Fruit fly (Drosophila melanogaster) whole organism, embryonic: Measurements from ENCODE around the gene Sf3a2.
A peak's percentile ranks its signal among the peaks of the same experiment; 100 is the strongest.

Source experiments
- Ada2b ChIP-seq: fragments of 200-800 bp; sonication (Bioruptor generic); IDR thresholded peaks from 2 replicates; pipeline ENCODE4 v1.3.6; 2022; ENCODE audit warnings: missing biosample characterization, missing genetic modification characterization
- B-H2 ChIP-seq: fragments of 200-800 bp; sonication (Bioruptor generic); optimal IDR thresholded peaks from 2 replicates; lab custom pipeline; 2018; ENCODE audit warnings: missing biosample characterization, mild to moderate bottlenecking, missing genetic modification characterization
- BEAF-32 ChIP-seq: fragments of 200-800 bp; sonication (Bioruptor generic); optimal IDR thresholded peaks from 3 replicates; lab custom pipeline; 2017; ENCODE audit warnings: missing biosample characterization, missing genetic modification characterization, mild to moderate bottlenecking, moderate library complexity, missing genetic modification reagents
- CG10543 ChIP-seq: fragments of 200-800 bp; sonication (Bioruptor generic); optimal IDR thresholded peaks from 3 replicates; lab custom pipeline; 2017; ENCODE audit warnings: missing biosample characterization, mild to moderate bottlenecking, missing genetic modification characterization, moderate library complexity
- CG11093 ChIP-seq: fragments of 200-800 bp; sonication (Bioruptor generic); IDR thresholded peaks from 3 replicates; pipeline ENCODE4 v1.3.6; 2022; ENCODE audit warnings: missing biosample characterization, missing genetic modification characterization
- CG12071 ChIP-seq: fragments of 200-800 bp; sonication (Bioruptor generic); optimal IDR thresholded peaks from 3 replicates; lab custom pipeline; 2018; ENCODE audit warnings: missing biosample characterization, mild to moderate bottlenecking, missing genetic modification characterization
- CG12744 ChIP-seq: fragments of 200-800 bp; sonication (Bioruptor generic); optimal IDR thresholded peaks from 2 replicates; lab custom pipeline; 2016; ENCODE audit warnings: missing biosample characterization, missing genetic modification characterization
- CG13894 ChIP-seq: fragments of 200-800 bp; sonication (Bioruptor generic); optimal IDR thresholded peaks from 3 replicates; lab custom pipeline; 2018; ENCODE audit warnings: missing biosample characterization, mild to moderate bottlenecking, missing genetic modification characterization, moderate library complexity
- CG14014 ChIP-seq: fragments of 200-800 bp; sonication (Bioruptor generic); IDR thresholded peaks from 2 replicates; pipeline ENCODE4 v1.3.6; 2022; ENCODE audit warnings: missing biosample characterization, missing genetic modification characterization
- CG1529 ChIP-seq: fragments of 200-800 bp; sonication (Bioruptor generic); optimal IDR thresholded peaks from 3 replicates; lab custom pipeline; 2018; ENCODE audit warnings: missing biosample characterization, missing genetic modification characterization
- CG15601 ChIP-seq: fragments of 200-800 bp; sonication (Bioruptor generic); optimal IDR thresholded peaks from 3 replicates; lab custom pipeline; 2019; ENCODE audit warnings: missing biosample characterization, mild to moderate bottlenecking, missing genetic modification characterization, moderate library complexity
- CG17568 ChIP-seq: fragments of 200-800 bp; sonication (Bioruptor generic); optimal IDR thresholded peaks from 2 replicates; lab custom pipeline; 2018; ENCODE audit warnings: missing biosample characterization, mild to moderate bottlenecking, missing genetic modification characterization, moderate library complexity
- CG18599 ChIP-seq: fragments of 200-800 bp; sonication (Bioruptor generic); optimal IDR thresholded peaks from 3 replicates; lab custom pipeline; 2017; ENCODE audit warnings: missing biosample characterization, missing genetic modification characterization, mild to moderate bottlenecking, moderate library complexity, missing genetic modification reagents
- CG2678 ChIP-seq: fragments of 200-800 bp; sonication (Bioruptor generic); optimal IDR thresholded peaks from 3 replicates; lab custom pipeline; 2019; ENCODE audit warnings: missing biosample characterization, mild to moderate bottlenecking, missing genetic modification characterization, moderate library complexity
- CG34224 ChIP-seq: fragments of 200-800 bp; sonication (Bioruptor generic); IDR thresholded peaks from 3 replicates; pipeline ENCODE4 v1.3.6; 2022; ENCODE audit warnings: missing biosample characterization, missing genetic modification characterization; ENCODE audit not compliant: partially characterized antibody
- CG4424 ChIP-seq: fragments of 200-800 bp; sonication (Bioruptor generic); optimal IDR thresholded peaks from 3 replicates; lab custom pipeline; 2016; ENCODE audit warnings: missing biosample characterization, missing genetic modification characterization
- CG6813 ChIP-seq: fragments of 200-800 bp; sonication (Bioruptor generic); optimal IDR thresholded peaks from 2 replicates; lab custom pipeline; 2017; ENCODE audit warnings: missing biosample characterization, missing genetic modification characterization, mild to moderate bottlenecking, moderate library complexity, missing genetic modification reagents
- CG7839 ChIP-seq: fragments of 200-800 bp; sonication (Bioruptor generic); optimal IDR thresholded peaks from 3 replicates; lab custom pipeline; 2018; ENCODE audit warnings: missing biosample characterization, mild to moderate bottlenecking, missing genetic modification characterization, moderate library complexity
- CHES-1-like ChIP-seq: fragments of 200-800 bp; sonication (Bioruptor generic); optimal IDR thresholded peaks from 2 replicates; lab custom pipeline; 2016; ENCODE audit warnings: missing biosample characterization, missing genetic modification characterization
- Dad ChIP-seq: fragments of 200-800 bp; sonication (Bioruptor generic); optimal IDR thresholded peaks from 3 replicates; lab custom pipeline; 2016; ENCODE audit warnings: missing biosample characterization, missing genetic modification characterization
- Dbx ChIP-seq: fragments of 200-800 bp; sonication (Bioruptor generic); IDR thresholded peaks from 3 replicates; pipeline ENCODE4 v1.3.6; 2022; ENCODE audit warnings: missing biosample characterization, missing genetic modification characterization
- Dref ChIP-seq: fragments of 200-800 bp; sonication (Bioruptor generic); IDR thresholded peaks from 2 replicates; pipeline ENCODE4 v1.3.6; 2022; ENCODE audit warnings: missing biosample characterization, missing genetic modification characterization
- Drgx ChIP-seq: fragments of 200-800 bp; sonication (Bioruptor generic); IDR thresholded peaks from 2 replicates; pipeline ENCODE4 v1.3.6; 2022; ENCODE audit warnings: missing biosample characterization, missing genetic modification characterization
- HLH3B ChIP-seq: fragments of 200-800 bp; sonication (Bioruptor generic); IDR thresholded peaks from 2 replicates; pipeline ENCODE4 v1.3.6; 2022; ENCODE audit warnings: missing biosample characterization, missing genetic modification characterization
- Hmx ChIP-seq: fragments of 200-800 bp; sonication (Bioruptor generic); optimal IDR thresholded peaks from 2 replicates; lab custom pipeline; 2016; ENCODE audit warnings: missing biosample characterization, missing genetic modification characterization
- Opbp ChIP-seq: fragments of 200-800 bp; sonication (Bioruptor generic); IDR thresholded peaks from 3 replicates; pipeline ENCODE4 v1.3.6; 2022; ENCODE audit warnings: missing biosample characterization, missing genetic modification characterization; ENCODE audit not compliant: partially characterized antibody
- PHDP ChIP-seq: fragments of 200-800 bp; sonication (Bioruptor generic); optimal IDR thresholded peaks from 3 replicates; lab custom pipeline; 2018; ENCODE audit warnings: missing biosample characterization, mild to moderate bottlenecking, missing genetic modification characterization, moderate library complexity
- Rfx ChIP-seq: fragments of 200-800 bp; sonication (Bioruptor generic); IDR thresholded peaks from 2 replicates; pipeline ENCODE4 v1.3.6; 2022; ENCODE audit warnings: missing biosample characterization, missing genetic modification characterization
- Six4 ChIP-seq: fragments of 200-800 bp; sonication (Bioruptor generic); optimal IDR thresholded peaks from 2 replicates; lab custom pipeline; 2016; ENCODE audit warnings: missing biosample characterization, missing genetic modification characterization
- Ssrp ChIP-seq: fragments of 200-800 bp; sonication (Bioruptor generic); optimal IDR thresholded peaks from 2 replicates; lab custom pipeline; 2018; ENCODE audit warnings: missing biosample characterization, mild to moderate bottlenecking, missing genetic modification characterization, moderate library complexity
- YL-1 ChIP-seq: fragments of 200-800 bp; sonication (Bioruptor generic); optimal IDR thresholded peaks from 3 replicates; lab custom pipeline; 2017; ENCODE audit warnings: missing biosample characterization, mild to moderate bottlenecking, missing genetic modification characterization
- caup ChIP-seq: fragments of 200-800 bp; sonication (Bioruptor generic); optimal IDR thresholded peaks from 3 replicates; lab custom pipeline; 2017; ENCODE audit warnings: missing biosample characterization, mild to moderate bottlenecking, missing genetic modification characterization, moderate library complexity; ENCODE audit not compliant: severe bottlenecking
- chn ChIP-seq: fragments of 200-800 bp; sonication (Bioruptor generic); optimal IDR thresholded peaks from 2 replicates; lab custom pipeline; 2016; ENCODE audit warnings: missing biosample characterization, missing genetic modification characterization
- ci ChIP-seq: fragments of 200-800 bp; sonication (Bioruptor generic); IDR thresholded peaks from 3 replicates; pipeline ENCODE4 v1.3.6; 2022; ENCODE audit warnings: missing biosample characterization, missing genetic modification characterization
- crp ChIP-seq, 2 experiments: fragments of 200-800 bp; sonication (Bioruptor generic); optimal IDR thresholded peaks; 2 replicates in 1 of 2; 3 replicates in 1 of 2; lab custom pipeline; 2017; ENCODE audit warnings: missing biosample characterization in 2 of 2, missing genetic modification characterization in 2 of 2, mild to moderate bottlenecking in 1 of 2, moderate library complexity in 1 of 2
- dmrt99B ChIP-seq: fragments of 200-800 bp; sonication (Bioruptor generic); optimal IDR thresholded peaks from 2 replicates; lab custom pipeline; 2018; ENCODE audit warnings: missing biosample characterization, mild to moderate bottlenecking, missing genetic modification characterization, moderate library complexity
- gcm2 ChIP-seq: fragments of 200-800 bp; sonication (Bioruptor generic); optimal IDR thresholded peaks from 2 replicates; lab custom pipeline; 2016; ENCODE audit warnings: missing biosample characterization, missing genetic modification characterization
- gfzf ChIP-seq: fragments of 200-800 bp; sonication (Bioruptor generic); optimal IDR thresholded peaks from 2 replicates; lab custom pipeline; 2016; ENCODE audit warnings: missing biosample characterization, mild to moderate bottlenecking, missing genetic modification characterization, moderate library complexity
- insv ChIP-seq, 2 experiments: fragments of 200-800 bp; sonication (Bioruptor generic); optimal IDR thresholded peaks; 3 replicates each; lab custom pipeline; 2016 to 2018; ENCODE audit warnings: missing biosample characterization in 2 of 2, missing genetic modification characterization in 2 of 2
- lab ChIP-seq: fragments of 200-800 bp; sonication (Bioruptor generic); optimal IDR thresholded peaks from 3 replicates; lab custom pipeline; 2017; ENCODE audit warnings: missing biosample characterization, missing genetic modification characterization, mild to moderate bottlenecking, moderate library complexity, missing genetic modification reagents
- mirr ChIP-seq: fragments of 200-800 bp; sonication (Bioruptor generic); optimal IDR thresholded peaks from 3 replicates; lab custom pipeline; 2018; ENCODE audit warnings: missing biosample characterization, mild to moderate bottlenecking, missing genetic modification characterization
- nom ChIP-seq: fragments of 200-800 bp; sonication (Bioruptor generic); optimal IDR thresholded peaks from 2 replicates; lab custom pipeline; 2017; ENCODE audit warnings: missing biosample characterization, missing genetic modification characterization, mild to moderate bottlenecking, moderate library complexity, missing genetic modification reagents
- pan ChIP-seq, 4 experiments: fragments of >200 bp in 3 of 4; fragments of 200-800 bp in 1 of 4; sonication (Bioruptor generic) in 1 of 4; optimal IDR thresholded peaks in 3 of 4; IDR thresholded peaks in 1 of 4; 2 replicates each; pipeline versions ENCODE4 v1.3.6 to Lab custom; 2017 to 2022; ENCODE audit warnings: missing biosample characterization in 2 of 4, missing genetic modification characterization in 2 of 4, mixed read lengths in 1 of 4
- sens ChIP-seq: fragments of 200-800 bp; sonication (Bioruptor generic); peaks from one replicate; lab custom pipeline; 2016; ENCODE audit warnings: missing biosample characterization, missing genetic modification characterization
- seq ChIP-seq: fragments of 200-800 bp; sonication (Bioruptor generic); IDR thresholded peaks from 2 replicates; pipeline ENCODE4 v1.3.6; 2022; ENCODE audit warnings: missing biosample characterization, missing genetic modification characterization
- sob ChIP-seq: fragments of 200-800 bp; sonication (Bioruptor generic); IDR thresholded peaks from 2 replicates; pipeline ENCODE4 v1.3.6; 2022; ENCODE audit warnings: missing biosample characterization, missing genetic modification characterization
- sqz ChIP-seq: fragments of 200-800 bp; sonication (Bioruptor generic); optimal IDR thresholded peaks from 3 replicates; lab custom pipeline; 2018; ENCODE audit warnings: missing biosample characterization, mild to moderate bottlenecking, missing genetic modification characterization
- sug ChIP-seq: fragments of 200-800 bp; optimal IDR thresholded peaks from 2 replicates; lab custom pipeline; 2019; ENCODE audit warnings: missing biosample characterization, mild to moderate bottlenecking, missing genetic modification characterization, moderate library complexity
- wdn ChIP-seq: fragments of 200-800 bp; sonication (Bioruptor generic); IDR thresholded peaks from 2 replicates; pipeline ENCODE4 v1.3.6; 2022; ENCODE audit warnings: missing biosample characterization, missing genetic modification characterization

Sf3a2 gene

DNA sequence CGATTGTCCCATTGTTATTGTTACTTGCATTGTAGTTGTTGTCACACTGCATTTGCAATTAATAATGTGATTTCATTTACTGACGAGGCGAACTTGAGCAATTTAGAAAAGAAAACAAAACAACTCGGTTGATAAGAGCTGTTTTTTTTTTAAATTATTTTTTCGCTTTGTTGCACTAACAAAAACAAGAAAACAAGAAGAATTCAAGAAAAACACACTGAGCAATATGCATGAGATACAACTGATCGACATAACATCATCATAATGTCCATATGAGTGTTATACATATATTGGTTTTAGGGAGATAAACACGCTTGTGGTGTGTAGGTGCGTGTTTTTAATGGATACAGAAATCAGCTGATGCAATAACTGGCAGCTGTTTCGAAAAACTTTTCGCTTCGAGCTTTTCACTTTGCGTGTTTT is 11.4 kb downstream of the Sf3a2 start (continued):
- TF ChIP-seq CG11093 = peak; percentile 37; the same call in 1 of the 3 replicates
- peak; percentile 28 for TF ChIP-seq sug (tag; lab: Kevin White, UChicago)
- TF ChIP-seq sqz = peak; percentile 22
- no peak for TF ChIP-seq Ssrp (tag; lab: Kevin White, UChicago)
- TF ChIP-seq sob = peak; percentile 26; the same call in 1 of the 2 replicates
- TF ChIP-seq CG18599 (GFP tag; lab: Kevin White, UChicago) = peak; percentile 35
- TF ChIP-seq YL-1 (GFP tag; lab: Kevin White, UChicago) = no peak
- peak; percentile 7; the same call in 1 of the 2 replicates for TF ChIP-seq Ada2b (GFP tag; lab: Robert Waterston, UW)
- peak; percentile 7 for TF ChIP-seq CHES-1-like
- TF ChIP-seq CG12071 (GFP tag; lab: Kevin White, UChicago) = peak; percentile 2
- no peak for TF ChIP-seq Dad (GFP tag; lab: Kevin White, UChicago)
- peak; percentile 27 for TF ChIP-seq B-H2 (GFP tag; lab: Kevin White, UChicago)
- no peak for TF ChIP-seq BEAF-32
- no peak for TF ChIP-seq chn (GFP tag; lab: Kevin White, UChicago)
- TF ChIP-seq HLH3B = peak; percentile 43; the same call in 1 of the 2 replicates
- TF ChIP-seq PHDP = peak; percentile 54
- peak; percentile 6 for TF ChIP-seq CG1529 (GFP tag; lab: Kevin White, UChicago)
- TF ChIP-seq CG17568 (GFP tag; lab: Kevin White, UChicago) = peak; percentile 15
- TF ChIP-seq CG6813 = peak; percentile 16
- TF ChIP-seq wdn (GFP tag; lab: Robert Waterston, UW) = no peak
- TF ChIP-seq insv (GFP tag; optimal IDR thresholded peaks at IDR 0.05; lab: Kevin White, UChicago) = peak in 1 of 2 experiments; percentile 22
- peak; percentile 85 for TF ChIP-seq Drgx (GFP tag; lab: Robert Waterston, UW)
- TF ChIP-seq CG15601 (tag; lab: Kevin White, UChicago) = peak; percentile 17
- TF ChIP-seq gcm2 (GFP tag; lab: Kevin White, UChicago) = peak; percentile 16
- no peak for TF ChIP-seq CG7839 (tag; lab: Kevin White, UChicago)
- no peak for TF ChIP-seq seq
- no peak for TF ChIP-seq CG34224 (GFP tag; lab: Robert Waterston, UW)
- peak in 1 of 2 experiments; percentile 47 for TF ChIP-seq crp (GFP tag; optimal IDR thresholded peaks at IDR 0.05; lab: Kevin White, UChicago)
- TF ChIP-seq Dbx (GFP tag; lab: Robert Waterston, UW) = 0 out of 3 replicates have a peak, but pooled peaks have one; percentile 30
- TF ChIP-seq CG14014 (GFP tag; lab: Robert Waterston, UW) = peak; percentile 18; the same call in 1 of the 2 replicates
- peak; percentile 88 for TF ChIP-seq sens (GFP tag; lab: Kevin White, UChicago)
- peak; percentile 24 for TF ChIP-seq nom
- TF ChIP-seq gfzf (GFP tag; lab: Kevin White, UChicago) = no peak
- no peak for TF ChIP-seq Dref
- TF ChIP-seq mirr (GFP tag; lab: Kevin White, UChicago) = peak; percentile 59
- no peak for TF ChIP-seq Opbp
- TF ChIP-seq CG12744 = peak; percentile 18
- peak; percentile 67 for TF ChIP-seq caup
- TF ChIP-seq Six4 (GFP tag; lab: Kevin White, UChicago) = no peak
- peak; percentile 55; the same call in 1 of the 2 replicates for TF ChIP-seq Rfx (GFP tag; lab: Robert Waterston, UW)
- TF ChIP-seq lab = peak; percentile 54
- TF ChIP-seq CG2678 (tag; lab: Kevin White, UChicago) = peak; percentile 27
- peak; percentile 52 for TF ChIP-seq CG13894
- no peak for TF ChIP-seq CG4424 (GFP tag; lab: Kevin White, UChicago)
- TF ChIP-seq Hmx = no peak
- peak; percentile 9 for TF ChIP-seq dmrt99B
- TF ChIP-seq pan (optimal IDR thresholded peaks at IDR 0.05; lab: Kevin White, UChicago) = no peak
- TF ChIP-seq pan (GFP tag; optimal IDR thresholded peaks at IDR 0.05 in 1 of 2, IDR thresholded peaks at IDR 0.05 in 1 of 2) = no peak
- TF ChIP-seq CG10543 = peak; percentile 28
- 0 out of 3 replicates have a peak, but pooled peaks have one; percentile 10 for TF ChIP-seq ci (GFP tag; lab: Robert Waterston, UW)
